Worm (Caenorhabditis elegans) whole organism, mixed stage, embryonic: ENCODE measurements around the gene mrps-11.

Source experiments
- ceh-43 ChIP-seq: fragments of 200-800 bp; sonication (Bioruptor generic); optimal IDR thresholded peaks from 2 replicates; lab custom pipeline; 2018; ENCODE audit warnings: mild to moderate bottlenecking, missing genetic modification characterization, moderate library complexity, missing compliant biosample characterization
- flh-1 ChIP-seq: fragments of 200-800 bp; sonication (Bioruptor generic); optimal IDR thresholded peaks from 2 replicates; lab custom pipeline; 2018; ENCODE audit warnings: mild to moderate bottlenecking, missing genetic modification characterization, moderate library complexity, missing compliant biosample characterization
- mep-1 ChIP-seq: fragments of 150-350 bp; optimal IDR thresholded peaks from 2 replicates; lab custom pipeline; 2017; ENCODE audit warnings: missing biosample characterization, missing genetic modification reagents, missing genetic modification characterization, inconsistent platforms
- nhr-12 ChIP-seq: fragments of 150-350 bp; optimal IDR thresholded peaks from 2 replicates; lab custom pipeline; 2014; ENCODE audit warnings: missing biosample characterization, missing genetic modification characterization
- nhr-237 ChIP-seq: fragments of 150-350 bp; optimal IDR thresholded peaks from 2 replicates; lab custom pipeline; 2014; ENCODE audit warnings: missing biosample characterization, missing genetic modification characterization
- nhr-76 ChIP-seq: sonication (generic microtip); optimal IDR thresholded peaks from 2 replicates; lab custom pipeline; 2017; ENCODE audit warnings: missing biosample characterization, missing genetic modification characterization
- pha-4 ChIP-seq: fragments of 150-350 bp; optimal IDR thresholded peaks from 2 replicates; lab custom pipeline; 2018; ENCODE audit warnings: missing biosample characterization, missing genetic modification reagents, missing genetic modification characterization
- snpc-4 ChIP-seq: fragments of 150-350 bp; optimal IDR thresholded peaks from 2 replicates; lab custom pipeline; 2014; ENCODE audit warnings: missing biosample characterization, missing genetic modification characterization
- sptf-1 ChIP-seq: sonication (generic microtip); optimal IDR thresholded peaks from 2 replicates; lab custom pipeline; 2017; ENCODE audit warnings: mild to moderate bottlenecking, missing genetic modification characterization, moderate library complexity, missing compliant biosample characterization
- unc-39 ChIP-seq: fragments of 150-350 bp; optimal IDR thresholded peaks from 2 replicates; lab custom pipeline; 2014; ENCODE audit warnings: missing biosample characterization, missing genetic modification characterization

DNA sequence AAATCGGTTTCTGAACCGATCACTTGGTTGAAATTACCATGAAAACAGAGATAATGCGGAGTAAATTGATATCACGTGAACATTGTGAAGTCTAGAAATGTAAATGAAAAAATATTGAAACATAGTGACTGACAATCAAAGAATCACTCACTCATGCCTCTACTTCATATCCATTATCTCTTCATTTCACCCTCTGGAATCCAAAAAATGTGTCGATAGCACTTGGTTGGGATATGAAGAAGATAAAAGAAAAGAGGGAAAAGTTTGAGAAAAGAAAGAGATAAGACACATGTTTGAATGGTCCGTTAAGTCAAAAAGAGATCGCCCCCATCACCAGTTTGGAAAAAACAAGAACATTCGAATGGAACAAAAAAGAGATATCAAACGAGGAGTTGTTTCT, 23.3 kb upstream of the mrps-11 start:
- TF ChIP-seq pha-4 (no peak), flh-1 (GFP tag; lab: Kevin White, UChicago) (no peak), nhr-76 (tag; lab: Kevin White, UChicago) (no peak), ceh-43 (no peak), mep-1 (tag; lab: Kevin White, UChicago) (no peak), snpc-4 (tag; lab: Kevin White, UChicago) (no peak), sptf-1 (tag; lab: Kevin White, UChicago) (no peak), nhr-12 (tag; lab: Kevin White, UChicago) (no peak), nhr-237 (tag; lab: Kevin White, UChicago) (no peak), unc-39 (tag; lab: Kevin White, UChicago) (no peak)
